Fruit fly (Drosophila melanogaster) whole organism: ENCODE measurements around the gene Rpt6.

ENCODE experiments used
- pan ChIP-seq: fragments of >200 bp; optimal IDR thresholded peaks from 2 replicates; lab custom pipeline; 2017
- psq ChIP-seq: fragments of >200 bp; optimal IDR thresholded peaks from 2 replicates; lab custom pipeline; 2017
- usp ChIP-seq: fragments of >200 bp; optimal IDR thresholded peaks from 2 replicates; lab custom pipeline; 2017; ENCODE audit warnings: missing biosample characterization, missing genetic modification characterization, mixed read lengths

dm6 chrX:21334522-21335104 lies 18.8 kb downstream of the Rpt6 start:
- TF ChIP-seq usp (GFP tag; lab: Kevin White, UChicago) (no peak), pan (no peak), psq (lab: Kevin White, UChicago) (no peak)
